Worm (Caenorhabditis elegans) whole organism, young adult: ENCODE measurements around the gene fkh-4.

ENCODE experiments used
- B0019.2 ChIP-seq: fragments of 200-800 bp; sonication (Bioruptor generic); conservative IDR thresholded peaks from 2 replicates; pipeline ENCODE4 v1.3.6; 2022; ENCODE audit warnings: missing genetic modification reagents, missing genetic modification characterization, missing compliant biosample characterization
- F49E8.2 ChIP-seq: sonication (generic microtip); optimal IDR thresholded peaks from 3 replicates; lab custom pipeline; 2017; ENCODE audit warnings: missing genetic modification characterization, mild to moderate bottlenecking, missing compliant biosample characterization, antibody characterized with exemption, moderate library complexity; ENCODE audit not compliant: insufficient read depth
- K12H6.12 ChIP-seq: fragments of 200-800 bp; sonication (Bioruptor generic); optimal IDR thresholded peaks from 2 replicates; lab custom pipeline; 2018; ENCODE audit warnings: mild to moderate bottlenecking, missing genetic modification characterization, missing compliant biosample characterization
- aptf-2 ChIP-seq: fragments of 200-800 bp; sonication (Bioruptor generic); conservative IDR thresholded peaks from 2 replicates; pipeline ENCODE4 v1.3.6; 2022; ENCODE audit warnings: missing genetic modification reagents, missing genetic modification characterization, missing compliant biosample characterization
- attf-6 ChIP-seq: fragments of 200-800 bp; sonication (Bioruptor generic); IDR thresholded peaks from 2 replicates; pipeline ENCODE4 v1.3.6; 2022; ENCODE audit warnings: missing genetic modification reagents, missing genetic modification characterization, missing compliant biosample characterization
- ceh-91 ChIP-seq: fragments of 200-800 bp; sonication (Bioruptor generic); IDR thresholded peaks from 2 replicates; pipeline ENCODE4 v1.3.6; 2022; ENCODE audit warnings: missing genetic modification reagents, missing genetic modification characterization, missing compliant biosample characterization
- dpff-1 ChIP-seq: sonication (generic microtip); optimal IDR thresholded peaks from 2 replicates; lab custom pipeline; 2017; ENCODE audit warnings: mild to moderate bottlenecking, missing genetic modification characterization, missing compliant biosample characterization
- him-1 ChIP-seq: sonication (generic microtip); optimal IDR thresholded peaks from 2 replicates; lab custom pipeline; 2016; ENCODE audit warnings: missing genotype, missing genetic modification reagents, missing genetic modification characterization, missing compliant biosample characterization
- lin-54 ChIP-seq: fragments of 200-800 bp; sonication (Bioruptor generic); optimal IDR thresholded peaks from 2 replicates; lab custom pipeline; 2018; ENCODE audit warnings: mild to moderate bottlenecking, missing genetic modification characterization, missing compliant biosample characterization
- nfyb-1 ChIP-seq: fragments of 200-800 bp; sonication (Bioruptor generic); IDR thresholded peaks from 2 replicates; pipeline ENCODE4 v1.3.6; 2022; ENCODE audit warnings: missing genetic modification reagents, missing genetic modification characterization, missing compliant biosample characterization
- rcor-1 ChIP-seq: fragments of 200-800 bp; sonication (Bioruptor generic); IDR thresholded peaks from 2 replicates; pipeline ENCODE4 v1.3.6; 2022; ENCODE audit warnings: missing genetic modification reagents, missing genetic modification characterization, missing compliant biosample characterization
- unc-62 ChIP-seq: fragments of 150-350 bp; optimal IDR thresholded peaks from 2 replicates; lab custom pipeline; 2014; ENCODE audit warnings: missing biosample characterization, missing genetic modification reagents, missing genetic modification characterization
- ztf-18 ChIP-seq: sonication (generic microtip); optimal IDR thresholded peaks from 2 replicates; lab custom pipeline; 2016; ENCODE audit warnings: missing genotype, mild to moderate bottlenecking, missing genetic modification characterization, missing compliant biosample characterization

DNA sequence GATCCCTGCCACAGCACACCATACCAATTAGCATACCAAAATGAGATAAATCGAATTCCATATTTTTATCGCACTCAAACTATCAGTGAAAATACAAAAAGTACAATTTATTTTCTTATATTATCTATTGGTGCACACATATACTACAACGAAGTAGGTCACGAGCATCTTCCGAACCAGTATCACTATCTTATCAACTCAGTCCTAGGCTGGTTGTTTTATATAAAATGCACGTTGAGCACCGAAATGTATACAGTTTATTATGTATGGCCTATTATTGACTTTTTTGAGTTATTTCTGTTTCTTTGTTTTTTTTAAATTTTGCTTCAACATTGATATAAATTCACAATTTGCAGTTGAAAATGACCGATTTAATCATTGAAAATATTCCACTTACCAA is 12.9 kb downstream of the fkh-4 start, which contains the start of gene C29F7.2:
- TF ChIP-seq F49E8.2 (tag; lab: Kevin White, UChicago): no peak
- no peak for TF ChIP-seq nfyb-1 (GFP tag; lab: Robert Waterston, UW)
- no peak for TF ChIP-seq ztf-18
- no peak for TF ChIP-seq B0019.2 (GFP tag; lab: Robert Waterston, UW)
- no peak for TF ChIP-seq rcor-1 (GFP tag; lab: Robert Waterston, UW)
- no peak for TF ChIP-seq dpff-1 (tag; lab: Kevin White, UChicago)
- TF ChIP-seq lin-54: no peak
- no peak for TF ChIP-seq unc-62 (GFP tag; lab: Kevin White, UChicago)
- TF ChIP-seq K12H6.12 (tag; lab: Kevin White, UChicago): no peak
- TF ChIP-seq attf-6 (GFP tag; lab: Robert Waterston, UW): no peak
- no peak for TF ChIP-seq him-1 (tag; lab: Kevin White, UChicago)
- no peak for TF ChIP-seq ceh-91 (GFP tag; lab: Robert Waterston, UW)
- TF ChIP-seq aptf-2 (GFP tag; lab: Robert Waterston, UW): no peak
